Fruit fly (Drosophila melanogaster): Measurements from ENCODE around the gene Nf-YA.

DNA sequence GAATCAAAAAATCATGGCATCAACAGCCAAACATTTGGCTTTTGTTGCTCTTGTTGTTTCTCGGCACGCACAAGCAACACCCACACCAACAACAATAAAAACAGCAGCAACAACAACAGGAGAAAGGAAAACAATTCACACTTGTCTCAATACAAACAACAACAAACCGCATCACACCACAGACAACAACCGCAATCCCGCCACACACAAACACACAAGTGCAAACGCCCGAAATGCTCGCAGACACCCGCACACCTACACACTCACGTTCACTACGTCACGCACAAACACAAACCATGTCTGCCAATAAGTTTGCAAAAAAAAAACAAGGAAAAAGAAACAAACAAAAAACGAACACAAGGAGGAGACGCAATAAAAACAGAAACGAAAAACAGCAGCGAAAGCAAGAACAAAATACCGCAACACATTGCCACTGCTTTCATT, 25.7 kb upstream of the Nf-YA start:
- TF ChIP-seq Sin3A (optimal IDR thresholded peaks at IDR 0.05) (no peak), insv (optimal IDR thresholded peaks at IDR 0.05) (no peak)

All from Kc167 (cell line).